Worm (Caenorhabditis elegans): ENCODE data around the gene F53F4.15.

DNA sequence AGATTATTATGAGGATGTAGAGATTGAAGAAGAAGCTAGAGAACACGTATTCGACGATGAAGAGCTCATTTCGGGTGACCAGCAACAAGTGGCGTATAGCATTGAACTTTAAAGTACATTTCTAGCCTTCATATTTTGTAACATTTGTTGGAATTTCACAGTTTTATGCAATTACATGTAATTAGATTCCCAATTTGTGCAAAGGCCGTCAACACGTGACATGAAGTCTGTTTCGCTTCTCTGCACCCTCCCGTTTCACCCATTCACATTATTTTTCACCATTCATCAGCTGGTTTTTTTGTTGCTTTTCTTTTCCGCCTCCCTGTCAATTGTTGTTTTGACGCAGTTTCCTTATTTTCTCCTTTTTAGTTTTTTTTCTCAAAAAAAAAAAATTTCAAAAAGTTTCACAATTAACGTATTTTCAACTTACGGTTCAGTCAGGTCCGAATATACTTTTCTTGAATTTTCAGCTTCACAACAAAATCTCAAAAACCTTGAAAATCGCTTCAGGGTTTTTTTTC is 6.4 kb downstream of the F53F4.15 start, which contains the start of gene sde-2:
- TF ChIP-seq dpl-1 (GFP tag; optimal IDR thresholded peaks at IDR 0.05) (peak in 2 of 3 experiments; percentile 28 to 38), nhr-76 (tag; optimal IDR thresholded peaks at IDR 0.05) (no peak), pqm-1 (tag; optimal IDR thresholded peaks at IDR 0.05) (no peak), vab-15 (tag; optimal IDR thresholded peaks at IDR 0.05) (no peak), unc-130 (tag; optimal IDR thresholded peaks at IDR 0.05) (no peak), ztf-11 (tag; optimal IDR thresholded peaks at IDR 0.05) (no peak), nhr-12 (tag; optimal IDR thresholded peaks at IDR 0.05) (no peak), snu-23 (GFP tag; optimal IDR thresholded peaks at IDR 0.05) (peak; percentile 33), mef-2 (tag; optimal IDR thresholded peaks at IDR 0.05) (no peak), efl-3 (GFP tag; optimal IDR thresholded peaks at IDR 0.05) (no peak), fkh-4 (tag; optimal IDR thresholded peaks at IDR 0.05; ENCODE audit: borderline replicate concordance) (no peak), ama-1 (optimal IDR thresholded peaks at IDR 0.05) (no peak)

Data from whole organism, L1 larva.